Fruit fly (Drosophila melanogaster): ENCODE results near the gene RasGAP1.

DNA sequence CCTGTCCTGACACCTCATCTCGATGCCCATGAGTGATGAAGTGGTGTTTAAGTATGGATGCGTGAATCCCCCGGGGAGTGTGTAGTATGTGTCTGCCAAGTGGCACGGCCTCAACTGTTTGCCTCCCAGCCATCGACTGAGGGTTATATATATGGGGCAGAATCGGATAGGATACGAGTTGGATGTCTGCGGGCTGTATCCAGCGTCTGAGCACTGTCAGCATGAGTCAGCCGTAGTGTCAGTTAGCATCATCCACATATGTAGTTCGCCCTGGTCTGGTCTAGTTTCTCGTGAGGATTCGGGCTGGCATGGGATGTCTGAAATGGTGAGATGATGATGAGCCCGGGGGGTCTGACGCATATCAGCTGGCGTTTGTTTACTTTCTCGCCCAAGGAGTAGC lies 53.1 kb downstream of the RasGAP1 start, which contains the start of gene Ilp3:
- no peak for TF ChIP-seq ERR (GFP tag; optimal IDR thresholded peaks at IDR 0.05)
- no peak for TF ChIP-seq lmd (GFP tag; IDR thresholded peaks at IDR 0.05)
- TF ChIP-seq PHDP (tag; optimal IDR thresholded peaks at IDR 0.05): no peak

All from whole organism, embryonic.